Worm (Caenorhabditis elegans) whole organism, L2 larva: Measurements from ENCODE around the gene K02A6.1.

ENCODE experiments used
- C34F6.9 ChIP-seq: fragments of 150-350 bp; optimal IDR thresholded peaks from 2 replicates; lab custom pipeline; 2014; ENCODE audit warnings: missing biosample characterization, missing genetic modification characterization
- F13H6.1 ChIP-seq: sonication (generic microtip); optimal IDR thresholded peaks from 2 replicates; lab custom pipeline; 2016; ENCODE audit warnings: missing genetic modification characterization, missing compliant biosample characterization
- R02D3.7 ChIP-seq: fragments of 150-350 bp; optimal IDR thresholded peaks from 2 replicates; lab custom pipeline; 2014; ENCODE audit warnings: missing biosample characterization, missing genetic modification characterization
- Y55F3AM.14 ChIP-seq: fragments of 200-800 bp; sonication (Bioruptor generic); optimal IDR thresholded peaks from 2 replicates; lab custom pipeline; 2018; ENCODE audit warnings: mild to moderate bottlenecking, missing genetic modification characterization, missing compliant biosample characterization
- ZK546.5 ChIP-seq: sonication (generic microtip); optimal IDR thresholded peaks from 2 replicates; lab custom pipeline; 2017; ENCODE audit warnings: missing biosample characterization, missing genetic modification characterization
- alr-1 ChIP-seq: fragments of 150-350 bp; optimal IDR thresholded peaks from 2 replicates; lab custom pipeline; 2014; ENCODE audit warnings: missing biosample characterization, missing genetic modification characterization
- blmp-1 ChIP-seq: sonication (generic microtip); optimal IDR thresholded peaks from 2 replicates; lab custom pipeline; 2017; ENCODE audit warnings: missing genetic modification characterization, mild to moderate bottlenecking, missing compliant biosample characterization, antibody characterized with exemption, moderate library complexity; ENCODE audit not compliant: insufficient read depth
- ceh-16 ChIP-seq: fragments of 150-350 bp; optimal IDR thresholded peaks from 2 replicates; lab custom pipeline; 2014; ENCODE audit warnings: missing biosample characterization, missing genetic modification characterization
- ceh-82 ChIP-seq: fragments of 150-350 bp; optimal IDR thresholded peaks from 2 replicates; lab custom pipeline; 2014; ENCODE audit warnings: missing biosample characterization, missing genetic modification characterization
- crh-2 ChIP-seq: sonication (generic microtip); optimal IDR thresholded peaks from 2 replicates; lab custom pipeline; 2017; ENCODE audit warnings: missing biosample characterization, missing genetic modification characterization
- dmd-4 ChIP-seq: sonication (generic microtip); optimal IDR thresholded peaks from 2 replicates; lab custom pipeline; 2017; ENCODE audit warnings: missing biosample characterization, missing genetic modification characterization
- egl-27 ChIP-seq: sonication (generic microtip); optimal IDR thresholded peaks from 3 replicates; lab custom pipeline; 2017; ENCODE audit warnings: missing biosample characterization, missing genetic modification reagents, missing genetic modification characterization
- elt-1 ChIP-seq: fragments of 150-350 bp; optimal IDR thresholded peaks from 2 replicates; lab custom pipeline; 2014; ENCODE audit warnings: missing biosample characterization, missing genetic modification characterization
- elt-3 ChIP-seq: sonication (generic microtip); optimal IDR thresholded peaks from 2 replicates; lab custom pipeline; 2017; ENCODE audit warnings: missing biosample characterization, missing genetic modification characterization
- fos-1 ChIP-seq: fragments of 150-350 bp; optimal IDR thresholded peaks from 2 replicates; lab custom pipeline; 2014; ENCODE audit warnings: missing biosample characterization, missing genetic modification characterization
- lin-11 ChIP-seq: fragments of 150-350 bp; sonication (generic microtip); optimal IDR thresholded peaks from 2 replicates; lab custom pipeline; 2014; ENCODE audit warnings: missing biosample characterization, missing genetic modification characterization, inconsistent platforms, mixed read lengths
- lin-39 ChIP-seq: fragments of 150-350 bp; optimal IDR thresholded peaks from 2 replicates; lab custom pipeline; 2014; ENCODE audit warnings: missing biosample characterization, missing genetic modification reagents, missing genetic modification characterization
- lsy-2 ChIP-seq, 2 experiments: fragments of 150-350 bp in 1 of 2; sonication (generic microtip) in 1 of 2; optimal IDR thresholded peaks; 2 replicates each; lab custom pipeline; 2014 to 2017; ENCODE audit warnings: missing biosample characterization in 2 of 2, missing genetic modification characterization in 2 of 2
- mab-5 ChIP-seq: fragments of 150-350 bp; optimal IDR thresholded peaks from 2 replicates; lab custom pipeline; 2014; ENCODE audit warnings: missing biosample characterization, missing genetic modification characterization
- mbf-1 ChIP-seq: sonication (generic microtip); optimal IDR thresholded peaks from 2 replicates; lab custom pipeline; 2017; ENCODE audit warnings: missing biosample characterization, missing genetic modification characterization
- mdl-1 ChIP-seq, 2 experiments: fragments of 150-350 bp in 1 of 2; sonication (generic microtip) in 1 of 2; optimal IDR thresholded peaks; 2 replicates each; lab custom pipeline; 2017; ENCODE audit warnings: missing biosample characterization in 2 of 2, missing genetic modification characterization in 2 of 2
- nhr-12 ChIP-seq: fragments of 150-350 bp; optimal IDR thresholded peaks from 2 replicates; lab custom pipeline; 2014; ENCODE audit warnings: missing biosample characterization, missing genetic modification characterization
- nhr-129 ChIP-seq: fragments of 150-350 bp; optimal IDR thresholded peaks from 2 replicates; lab custom pipeline; 2014; ENCODE audit warnings: missing biosample characterization, missing genetic modification characterization
- nhr-21 ChIP-seq: fragments of 150-350 bp; optimal IDR thresholded peaks from 2 replicates; lab custom pipeline; 2014; ENCODE audit warnings: missing biosample characterization, missing genetic modification characterization
- nhr-25 ChIP-seq: fragments of 150-350 bp; sonication (generic microtip); optimal IDR thresholded peaks from 3 replicates; lab custom pipeline; 2014; ENCODE audit warnings: missing biosample characterization, missing genetic modification characterization
- nhr-6 ChIP-seq: fragments of 150-350 bp; optimal IDR thresholded peaks from 2 replicates; lab custom pipeline; 2014; ENCODE audit warnings: missing biosample characterization, missing genetic modification characterization
- nhr-77 ChIP-seq: fragments of 150-350 bp; optimal IDR thresholded peaks from 2 replicates; lab custom pipeline; 2014; ENCODE audit warnings: missing biosample characterization, missing genetic modification characterization
- sem-4 ChIP-seq: fragments of 150-350 bp; optimal IDR thresholded peaks from 2 replicates; lab custom pipeline; 2014; ENCODE audit warnings: missing biosample characterization, missing genetic modification reagents, missing genetic modification characterization
- skn-1 ChIP-seq: sonication (generic microtip); optimal IDR thresholded peaks from 2 replicates; lab custom pipeline; 2017; ENCODE audit warnings: missing biosample characterization, missing genetic modification characterization
- sma-3 ChIP-seq: sonication (generic microtip); optimal IDR thresholded peaks from 2 replicates; lab custom pipeline; 2016; ENCODE audit warnings: missing genetic modification reagents, missing genetic modification characterization, missing compliant biosample characterization
- sma-9 ChIP-seq, 2 experiments: fragments of 150-350 bp in 1 of 2; sonication (generic microtip) in 1 of 2; optimal IDR thresholded peaks; 2 replicates each; lab custom pipeline; 2014 to 2016; ENCODE audit warnings: missing genetic modification characterization in 2 of 2, mild to moderate bottlenecking in 1 of 2, missing biosample characterization in 1 of 2, missing compliant biosample characterization in 1 of 2, missing genetic modification reagents in 1 of 2, moderate library complexity in 1 of 2
- snpc-4 ChIP-seq: fragments of 150-350 bp; optimal IDR thresholded peaks from 2 replicates; lab custom pipeline; 2014; ENCODE audit warnings: missing biosample characterization, missing genetic modification characterization
- unc-39 ChIP-seq: fragments of 150-350 bp; optimal IDR thresholded peaks from 2 replicates; lab custom pipeline; 2014; ENCODE audit warnings: missing biosample characterization, missing genetic modification characterization
- unc-55 ChIP-seq: fragments of 150-350 bp; sonication (generic microtip); optimal IDR thresholded peaks from 3 replicates; lab custom pipeline; 2014; ENCODE audit warnings: missing biosample characterization, missing genetic modification reagents, missing genetic modification characterization
- ztf-1 ChIP-seq: fragments of 200-800 bp; sonication (Bioruptor generic); conservative IDR thresholded peaks from 2 replicates; pipeline ENCODE4 v1.3.6; 2022; ENCODE audit warnings: missing genetic modification characterization, missing compliant biosample characterization
- ztf-4 ChIP-seq: fragments of 150-350 bp; optimal IDR thresholded peaks from 2 replicates; lab custom pipeline; 2014; ENCODE audit warnings: missing biosample characterization, missing genetic modification characterization

Gene K02A6.1

ce11 chrX:8216957-8217356 is 2.6 kb upstream of the K02A6.1 start:
- TF ChIP-seq elt-1 (tag; lab: Kevin White, UChicago), result no peak
- no peak for TF ChIP-seq nhr-77 (tag; lab: Kevin White, UChicago)

DNA sequence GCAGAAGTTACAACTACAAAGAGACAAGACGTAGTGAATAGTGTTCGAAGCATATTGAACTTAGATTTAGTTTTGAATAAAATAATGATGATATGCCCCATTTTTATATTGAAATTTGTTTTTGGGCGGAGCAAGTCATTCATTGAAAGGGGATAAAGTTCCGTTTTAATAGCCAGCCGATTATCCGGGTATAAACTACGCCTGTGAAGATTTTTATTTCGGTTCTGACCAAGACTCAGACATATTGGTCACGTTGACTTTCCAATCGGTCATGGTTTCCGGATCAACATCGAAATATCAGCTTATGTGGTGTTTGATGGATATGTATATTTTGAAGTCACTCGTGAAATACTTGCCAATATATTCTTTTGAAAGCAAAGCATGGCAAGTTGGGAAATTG is 875 bp upstream of the K02A6.1 start, which contains the start of gene K02A6.4:
TSS of gene K02A6.4 (minus strand) at position 101 of the 400 bp plus-strand sequence.
- no peak for TF ChIP-seq nhr-77 (tag; lab: Kevin White, UChicago)
- no peak for TF ChIP-seq elt-1 (tag; lab: Kevin White, UChicago)
- TF ChIP-seq mab-5 (tag; lab: Kevin White, UChicago), result no peak
- TF ChIP-seq ZK546.5 (tag; lab: Kevin White, UChicago), result no peak
- TF ChIP-seq lin-39 (tag; lab: Kevin White, UChicago), result no peak
- no peak for TF ChIP-seq blmp-1 (tag; lab: Kevin White, UChicago)
- no peak for TF ChIP-seq ceh-82 (tag; lab: Kevin White, UChicago)
- no peak for TF ChIP-seq nhr-25 (tag; lab: Kevin White, UChicago)
- no peak for TF ChIP-seq F13H6.1 (tag; lab: Kevin White, UChicago)
- no peak for TF ChIP-seq skn-1 (tag; lab: Kevin White, UChicago)
- no peak for TF ChIP-seq Y55F3AM.14 (GFP tag; lab: Kevin White, UChicago)
- no peak for TF ChIP-seq unc-39 (tag; lab: Kevin White, UChicago)

DNA sequence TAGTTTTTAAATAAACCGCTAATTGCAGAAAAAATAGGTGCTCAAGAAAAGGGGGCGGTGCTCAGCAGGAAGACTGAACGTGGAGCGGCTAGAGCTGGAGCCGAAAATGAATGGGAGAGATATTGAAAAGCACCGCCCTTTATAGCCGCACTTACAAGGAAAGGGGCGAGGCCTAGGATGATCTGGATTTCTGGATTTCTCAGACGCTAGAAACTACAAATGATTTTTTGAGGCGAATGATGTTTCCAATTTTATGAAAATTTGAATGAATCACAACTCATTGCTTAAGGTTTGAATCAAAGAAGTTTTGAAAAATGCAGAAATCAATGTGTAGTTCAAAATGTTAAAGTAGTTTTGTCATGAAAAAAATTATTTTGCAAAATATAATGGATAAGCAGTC is 5.4 kb downstream of the K02A6.1 start, which contains the start of gene K02A6.2:
TSS of gene K02A6.2 (minus strand) at position 101 of the 400 bp plus-strand sequence.
- TF ChIP-seq C34F6.9 (tag; lab: Kevin White, UChicago) (no peak), nhr-6 (tag; lab: Kevin White, UChicago) (no peak), mab-5 (tag; lab: Kevin White, UChicago) (no peak), mbf-1 (tag; lab: Kevin White, UChicago) (no peak), sem-4 (tag; lab: Kevin White, UChicago) (no peak), elt-1 (tag; lab: Kevin White, UChicago) (no peak), unc-55 (GFP tag; lab: Kevin White, UChicago) (no peak), fos-1 (no peak), blmp-1 (tag; lab: Kevin White, UChicago) (no peak), ceh-82 (tag; lab: Kevin White, UChicago) (no peak)
- TF ChIP-seq, all 48 proteins: peak for 0

DNA sequence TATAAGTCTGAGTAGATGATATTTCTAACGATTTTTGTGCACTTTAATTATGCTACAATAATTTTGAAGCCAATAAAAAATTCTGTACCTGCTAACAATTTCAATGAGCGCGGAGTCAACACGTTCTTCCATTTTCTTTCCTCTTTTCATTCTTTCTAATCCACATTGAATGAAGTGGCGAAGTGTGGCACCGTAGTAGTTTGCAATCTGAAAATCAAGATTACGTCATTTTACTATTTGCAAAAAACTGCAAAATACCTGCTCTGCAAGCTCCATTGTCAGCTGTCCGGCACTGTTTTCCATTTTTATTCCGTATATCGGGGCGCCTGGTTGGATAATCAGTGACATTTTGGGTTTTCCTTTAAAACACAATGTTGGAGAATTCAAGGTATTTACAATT is 9.7 kb downstream of the K02A6.1 start:
- TF ChIP-seq sma-9 (GFP tag; optimal IDR thresholded peaks at IDR 0.05; lab: Kevin White, UChicago) (no peak), sma-9 (tag; optimal IDR thresholded peaks at IDR 0.05; lab: Kevin White, UChicago) (no peak)

DNA sequence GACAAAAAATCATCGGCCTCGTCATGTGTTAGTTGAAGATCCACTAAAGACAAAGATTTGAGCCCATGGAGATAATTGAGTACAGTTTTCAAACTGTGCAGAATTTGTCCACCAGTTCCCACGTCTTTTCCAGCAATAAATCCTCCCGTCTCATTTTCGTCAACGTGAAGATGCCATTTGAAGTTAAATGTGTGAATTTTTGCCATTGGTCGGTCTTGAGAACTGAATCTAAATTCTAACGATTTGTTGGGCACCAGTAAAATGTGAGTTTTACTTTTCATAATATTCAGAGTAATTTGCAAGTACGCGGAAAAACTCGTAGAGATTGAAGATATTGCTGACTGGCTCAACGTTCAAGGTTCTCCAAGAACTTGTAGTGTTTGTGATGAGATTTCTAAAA is 11.1 kb downstream of the K02A6.1 start:
- no peak for TF ChIP-seq ceh-82 (tag; lab: Kevin White, UChicago)
- no peak for TF ChIP-seq nhr-6 (tag; lab: Kevin White, UChicago)
- no peak for TF ChIP-seq Y55F3AM.14 (GFP tag; lab: Kevin White, UChicago)
- TF ChIP-seq nhr-12 (tag; lab: Kevin White, UChicago), result no peak
- no peak for TF ChIP-seq egl-27 (tag; lab: Kevin White, UChicago)
- TF ChIP-seq alr-1 (tag; lab: Kevin White, UChicago), result no peak
- TF ChIP-seq skn-1 (tag; lab: Kevin White, UChicago), result no peak
- no peak for TF ChIP-seq mdl-1 (tag; optimal IDR thresholded peaks at IDR 0.05; lab: Kevin White, UChicago)
- TF ChIP-seq nhr-129 (tag; lab: Kevin White, UChicago), result no peak
- TF ChIP-seq sma-9 (GFP tag; optimal IDR thresholded peaks at IDR 0.05; lab: Kevin White, UChicago), result no peak
- TF ChIP-seq sma-9 (tag; optimal IDR thresholded peaks at IDR 0.05; lab: Kevin White, UChicago), result no peak
- TF ChIP-seq ZK546.5 (tag; lab: Kevin White, UChicago), result no peak
- no peak for TF ChIP-seq elt-3
- TF ChIP-seq nhr-21 (tag; lab: Kevin White, UChicago), result no peak
- TF ChIP-seq mab-5 (tag; lab: Kevin White, UChicago), result no peak
- TF ChIP-seq lin-39 (tag; lab: Kevin White, UChicago), result no peak

ce11 chrX:8231858-8232257 is 12.3 kb downstream of the K02A6.1 start, which contains the start of gene K02A6.3:
Gene K02A6.3, minus strand, starts transcription at chrX:8231931.
- no peak for TF ChIP-seq ztf-1 (GFP tag; lab: Robert Waterston, UW)
- peak; percentile 93 for TF ChIP-seq crh-2 (tag; lab: Kevin White, UChicago)
- peak; percentile 81 for TF ChIP-seq nhr-6 (tag; lab: Kevin White, UChicago)
- TF ChIP-seq R02D3.7 (tag; lab: Kevin White, UChicago), result no peak
- peak; percentile 94 for TF ChIP-seq F13H6.1 (tag; lab: Kevin White, UChicago)
- TF ChIP-seq sem-4 (tag; lab: Kevin White, UChicago), result peak; percentile 60
- no peak for TF ChIP-seq unc-39 (tag; lab: Kevin White, UChicago)
- TF ChIP-seq dmd-4, result no peak
- TF ChIP-seq ztf-4 (tag; lab: Kevin White, UChicago), result peak; percentile 86
- TF ChIP-seq ceh-16 (tag; lab: Kevin White, UChicago), result no peak
- TF ChIP-seq sma-9 (GFP tag; optimal IDR thresholded peaks at IDR 0.05; lab: Kevin White, UChicago), result peak; percentile 97
- TF ChIP-seq sma-9 (tag; optimal IDR thresholded peaks at IDR 0.05; lab: Kevin White, UChicago), result no peak
- TF ChIP-seq lin-39 (tag; lab: Kevin White, UChicago), result no peak
- peak; percentile 95 for TF ChIP-seq sma-3 (GFP tag; lab: Kevin White, UChicago)
- TF ChIP-seq nhr-12 (tag; lab: Kevin White, UChicago), result no peak
- TF ChIP-seq lsy-2 (tag; optimal IDR thresholded peaks at IDR 0.05; lab: Kevin White, UChicago), result peak; percentile 21 to 84
- peak; percentile 72 for TF ChIP-seq fos-1
- peak; percentile 96 for TF ChIP-seq nhr-25 (tag; lab: Kevin White, UChicago)
- TF ChIP-seq elt-1 (tag; lab: Kevin White, UChicago), result no peak
- peak; percentile 80 for TF ChIP-seq mab-5 (tag; lab: Kevin White, UChicago)
- TF ChIP-seq lin-11 (tag; lab: Kevin White, UChicago), result peak; percentile 22
- TF ChIP-seq snpc-4 (tag; lab: Kevin White, UChicago), result peak; percentile 27
- no peak for TF ChIP-seq nhr-77 (tag; lab: Kevin White, UChicago)
- no peak for TF ChIP-seq mbf-1 (tag; lab: Kevin White, UChicago)
- no peak for TF ChIP-seq alr-1 (tag; lab: Kevin White, UChicago)
- peak; percentile 96 for TF ChIP-seq nhr-129 (tag; lab: Kevin White, UChicago)
- peak; percentile 64 for TF ChIP-seq skn-1 (tag; lab: Kevin White, UChicago)
